Worm (Caenorhabditis elegans) whole organism, L3 larva: ENCODE measurements around the gene vrp-1.

Experiments
- jun-1 ChIP-seq: fragments of 150-350 bp; optimal IDR thresholded peaks from 2 replicates; lab custom pipeline; 2014; ENCODE audit warnings: missing biosample characterization, missing genetic modification reagents, missing genetic modification characterization
- lin-15B ChIP-seq: fragments of 150-350 bp; optimal IDR thresholded peaks from 2 replicates; lab custom pipeline; 2014; ENCODE audit warnings: missing biosample characterization, missing genetic modification characterization
- pha-4 ChIP-seq: fragments of 150-350 bp; optimal IDR thresholded peaks from 2 replicates; lab custom pipeline; 2014; ENCODE audit warnings: missing biosample characterization, missing genetic modification reagents, missing genetic modification characterization
- snpc-4 ChIP-seq: fragments of 150-350 bp; optimal IDR thresholded peaks from 2 replicates; lab custom pipeline; 2014; ENCODE audit warnings: missing biosample characterization, missing genetic modification characterization

ce11 chrIV:3050054-3050990 is 37.9 kb downstream of the vrp-1 start, which contains the start of gene eel-1:
- TF ChIP-seq jun-1 (tag; lab: Kevin White, UChicago): peak; percentile 75
- TF ChIP-seq pha-4 (tag; lab: Kevin White, UChicago): peak; percentile 88
- peak; percentile 69 for TF ChIP-seq snpc-4 (tag; lab: Kevin White, UChicago)
- TF ChIP-seq lin-15B (tag; lab: Kevin White, UChicago): peak; percentile 88
